Worm (Caenorhabditis elegans) whole organism, L3 larva: ENCODE measurements around the gene srx-17.

ENCODE experiments used
- R02D3.7 ChIP-seq: fragments of 150-350 bp; optimal IDR thresholded peaks from 2 replicates; lab custom pipeline; 2014; ENCODE audit warnings: missing biosample characterization, missing genetic modification characterization
- ZK546.5 ChIP-seq: sonication (generic microtip); optimal IDR thresholded peaks from 2 replicates; lab custom pipeline; 2017; ENCODE audit warnings: missing biosample characterization, missing genetic modification characterization
- aly-2 ChIP-seq: fragments of 150-350 bp; optimal IDR thresholded peaks from 2 replicates; lab custom pipeline; 2014; ENCODE audit warnings: missing biosample characterization, missing genetic modification characterization
- ama-1 ChIP-seq: fragments of 150-350 bp; optimal IDR thresholded peaks from 2 replicates; lab custom pipeline; 2018
- ceh-16 ChIP-seq: sonication (generic microtip); optimal IDR thresholded peaks from 2 replicates; lab custom pipeline; 2017; ENCODE audit warnings: missing biosample characterization, missing genetic modification characterization
- ceh-28 ChIP-seq: fragments of 150-350 bp; optimal IDR thresholded peaks from 2 replicates; lab custom pipeline; 2014; ENCODE audit warnings: missing biosample characterization, missing genetic modification reagents, missing genetic modification characterization
- ceh-82 ChIP-seq: fragments of 150-350 bp; optimal IDR thresholded peaks from 2 replicates; lab custom pipeline; 2014; ENCODE audit warnings: missing biosample characterization, missing genetic modification characterization
- daf-12 ChIP-seq: fragments of 150-350 bp; optimal IDR thresholded peaks from 2 replicates; lab custom pipeline; 2014; ENCODE audit warnings: missing biosample characterization, missing genetic modification reagents, missing genetic modification characterization
- egl-27 ChIP-seq: sonication (generic microtip); optimal IDR thresholded peaks from 4 replicates; lab custom pipeline; 2017; ENCODE audit warnings: missing biosample characterization, missing genetic modification reagents, missing genetic modification characterization
- egl-5 ChIP-seq: fragments of 150-350 bp; optimal IDR thresholded peaks from 2 replicates; lab custom pipeline; 2017; ENCODE audit warnings: missing biosample characterization, missing genetic modification reagents, missing genetic modification characterization, inconsistent platforms
- elt-1 ChIP-seq: fragments of 150-350 bp; optimal IDR thresholded peaks from 2 replicates; lab custom pipeline; 2014; ENCODE audit warnings: missing biosample characterization, missing genetic modification characterization
- elt-2 ChIP-seq: sonication (generic microtip); optimal IDR thresholded peaks from 2 replicates; lab custom pipeline; 2016; ENCODE audit warnings: missing genetic modification reagents, mild to moderate bottlenecking, missing genetic modification characterization, missing compliant biosample characterization
- elt-3 ChIP-seq, 3 experiments: fragments of 150-350 bp in 1 of 3; sonication (generic microtip) in 2 of 3; optimal IDR thresholded peaks; 2 replicates in 2 of 3; 4 replicates in 1 of 3; lab custom pipeline; 2014 to 2017; ENCODE audit warnings: missing biosample characterization in 3 of 3, missing genetic modification characterization in 3 of 3
- eor-1 ChIP-seq, 2 experiments: fragments of 150-350 bp; optimal IDR thresholded peaks; 2 replicates each; lab custom pipeline; 2014 to 2018; ENCODE audit warnings: missing biosample characterization in 2 of 2, missing genetic modification characterization in 2 of 2
- fkh-2 ChIP-seq: fragments of 150-350 bp; optimal IDR thresholded peaks from 2 replicates; lab custom pipeline; 2014; ENCODE audit warnings: missing biosample characterization, missing genetic modification reagents, missing genetic modification characterization
- fos-1 ChIP-seq: fragments of 150-350 bp; optimal IDR thresholded peaks from 2 replicates; lab custom pipeline; 2014; ENCODE audit warnings: missing biosample characterization, missing genetic modification characterization
- hmg-11 ChIP-seq: sonication (generic microtip); optimal IDR thresholded peaks from 2 replicates; lab custom pipeline; 2016; ENCODE audit warnings: missing genetic modification characterization, missing compliant biosample characterization
- jun-1 ChIP-seq: fragments of 150-350 bp; optimal IDR thresholded peaks from 2 replicates; lab custom pipeline; 2014; ENCODE audit warnings: missing biosample characterization, missing genetic modification reagents, missing genetic modification characterization
- lin-39 ChIP-seq: fragments of 150-350 bp; optimal IDR thresholded peaks from 2 replicates; lab custom pipeline; 2018; ENCODE audit warnings: missing biosample characterization, missing genetic modification reagents, missing genetic modification characterization
- lsy-12 ChIP-seq: sonication (generic microtip); optimal IDR thresholded peaks from 2 replicates; lab custom pipeline; 2016; ENCODE audit warnings: mild to moderate bottlenecking, missing genetic modification characterization, missing compliant biosample characterization
- mdl-1 ChIP-seq: fragments of 150-350 bp; optimal IDR thresholded peaks from 2 replicates; lab custom pipeline; 2014; ENCODE audit warnings: missing biosample characterization, missing genetic modification characterization
- nfya-1 ChIP-seq: sonication (generic microtip); optimal IDR thresholded peaks from 2 replicates; lab custom pipeline; 2017; ENCODE audit warnings: missing genetic modification characterization, mild to moderate bottlenecking, missing compliant biosample characterization, antibody characterized with exemption, moderate library complexity; ENCODE audit not compliant: insufficient read depth
- nhr-11 ChIP-seq: fragments of 150-350 bp; optimal IDR thresholded peaks from 2 replicates; lab custom pipeline; 2014; ENCODE audit warnings: missing biosample characterization, missing genetic modification characterization
- nhr-12 ChIP-seq: fragments of 150-350 bp; optimal IDR thresholded peaks from 2 replicates; lab custom pipeline; 2014; ENCODE audit warnings: missing biosample characterization, missing genetic modification characterization
- nhr-23 ChIP-seq: fragments of 150-350 bp; optimal IDR thresholded peaks from 2 replicates; lab custom pipeline; 2014; ENCODE audit warnings: missing biosample characterization, missing genetic modification reagents, missing genetic modification characterization
- nhr-237 ChIP-seq: fragments of 150-350 bp; optimal IDR thresholded peaks from 2 replicates; lab custom pipeline; 2014; ENCODE audit warnings: missing biosample characterization, missing genetic modification characterization
- nhr-25 ChIP-seq: sonication (generic microtip); optimal IDR thresholded peaks from 2 replicates; lab custom pipeline; 2017; ENCODE audit warnings: missing biosample characterization, missing genetic modification characterization
- nhr-28 ChIP-seq: fragments of 150-350 bp; optimal IDR thresholded peaks from 2 replicates; lab custom pipeline; 2014; ENCODE audit warnings: missing biosample characterization, missing genetic modification characterization
- nhr-43 ChIP-seq: sonication (generic microtip); optimal IDR thresholded peaks from 2 replicates; lab custom pipeline; 2016; ENCODE audit warnings: mild to moderate bottlenecking, missing genetic modification characterization, missing compliant biosample characterization; ENCODE audit not compliant: poor library complexity, severe bottlenecking
- nhr-67 ChIP-seq: fragments of 150-350 bp; optimal IDR thresholded peaks from 2 replicates; lab custom pipeline; 2014; ENCODE audit warnings: missing biosample characterization, missing genetic modification characterization
- nhr-76 ChIP-seq: fragments of 150-350 bp; sonication (generic microtip); optimal IDR thresholded peaks from 5 replicates; lab custom pipeline; 2014; ENCODE audit warnings: missing biosample characterization, missing genetic modification characterization
- pha-4 ChIP-seq: fragments of 150-350 bp; optimal IDR thresholded peaks from 2 replicates; lab custom pipeline; 2014; ENCODE audit warnings: missing biosample characterization, missing genetic modification reagents, missing genetic modification characterization
- pqm-1 ChIP-seq: fragments of 150-350 bp; optimal IDR thresholded peaks from 2 replicates; lab custom pipeline; 2017; ENCODE audit warnings: missing biosample characterization, missing genetic modification characterization, inconsistent platforms
- sea-2 ChIP-seq: fragments of 150-350 bp; sonication (generic microtip); optimal IDR thresholded peaks from 4 replicates; lab custom pipeline; 2014; ENCODE audit warnings: missing biosample characterization, missing genetic modification reagents, missing genetic modification characterization
- skn-1 ChIP-seq: fragments of 150-350 bp; optimal IDR thresholded peaks from 2 replicates; lab custom pipeline; 2014; ENCODE audit warnings: missing biosample characterization, missing genetic modification characterization
- snpc-4 ChIP-seq: fragments of 150-350 bp; optimal IDR thresholded peaks from 2 replicates; lab custom pipeline; 2014; ENCODE audit warnings: missing biosample characterization, missing genetic modification characterization
- tbx-2 ChIP-seq: sonication (generic microtip); optimal IDR thresholded peaks from 2 replicates; lab custom pipeline; 2016; ENCODE audit warnings: mild to moderate bottlenecking, missing genetic modification characterization, missing compliant biosample characterization
- unc-39 ChIP-seq: sonication (generic microtip); optimal IDR thresholded peaks from 4 replicates; lab custom pipeline; 2017; ENCODE audit warnings: missing biosample characterization, missing genetic modification characterization
- unc-62 ChIP-seq: fragments of 150-350 bp; sonication (generic microtip); optimal IDR thresholded peaks from 4 replicates; lab custom pipeline; 2014; ENCODE audit warnings: missing biosample characterization, missing genetic modification reagents, missing genetic modification characterization
- zag-1 ChIP-seq: fragments of 150-350 bp; optimal IDR thresholded peaks from 2 replicates; lab custom pipeline; 2014; ENCODE audit warnings: missing biosample characterization, missing genetic modification characterization
- ztf-11 ChIP-seq: fragments of 150-350 bp; optimal IDR thresholded peaks from 2 replicates; lab custom pipeline; 2014; ENCODE audit warnings: missing biosample characterization, missing genetic modification characterization
- ztf-4 ChIP-seq: fragments of 150-350 bp; optimal IDR thresholded peaks from 2 replicates; lab custom pipeline; 2014; ENCODE audit warnings: missing biosample characterization, missing genetic modification characterization

srx-17 gene

DNA sequence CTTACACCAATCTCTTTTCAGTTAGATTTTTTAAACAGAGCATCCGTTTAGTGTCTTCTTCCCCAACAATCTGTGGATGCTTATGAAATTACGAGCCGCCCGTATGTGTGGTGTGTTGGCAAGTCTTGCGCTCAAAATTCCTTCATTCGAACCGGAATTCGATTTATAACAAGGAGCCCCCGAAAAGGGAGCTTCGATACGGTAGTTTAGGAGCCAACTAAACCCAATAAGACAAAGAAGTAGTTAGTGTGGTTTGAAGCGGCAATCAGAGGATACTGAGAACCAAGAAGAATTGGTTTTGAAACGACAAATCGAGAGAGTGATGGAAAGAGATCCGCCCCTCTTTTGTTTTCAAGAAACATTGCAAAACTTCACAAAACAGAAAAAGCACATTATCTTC, 28.7 kb upstream of the srx-17 start:
- no peak for TF ChIP-seq pqm-1
- TF ChIP-seq ZK546.5 (tag; lab: Kevin White, UChicago) = no peak
- no peak for TF ChIP-seq fkh-2 (tag; lab: Kevin White, UChicago)
- TF ChIP-seq mdl-1 (tag; lab: Kevin White, UChicago) = no peak
- no peak for TF ChIP-seq nhr-237 (tag; lab: Kevin White, UChicago)
- TF ChIP-seq eor-1 (tag; optimal IDR thresholded peaks at IDR 0.05; lab: Kevin White, UChicago) = no peak
- no peak for TF ChIP-seq lsy-12 (tag; lab: Kevin White, UChicago)
- TF ChIP-seq nfya-1 (tag; lab: Kevin White, UChicago) = no peak
- TF ChIP-seq lin-39 (tag; lab: Kevin White, UChicago) = no peak
- TF ChIP-seq snpc-4 (tag; lab: Kevin White, UChicago) = no peak
- TF ChIP-seq elt-3 (tag; optimal IDR thresholded peaks at IDR 0.05; lab: Kevin White, UChicago) = no peak
- TF ChIP-seq elt-2 (tag; lab: Kevin White, UChicago) = no peak
- TF ChIP-seq unc-39 (tag; lab: Kevin White, UChicago) = no peak
- TF ChIP-seq skn-1 (tag; lab: Kevin White, UChicago) = no peak
- no peak for TF ChIP-seq ceh-16 (tag; lab: Kevin White, UChicago)
- no peak for TF ChIP-seq ceh-82

ce11 chrV:13812931-13813330, 28.1 kb upstream of the srx-17 start, which contains the start of gene ceh-24:
ceh-24 (plus strand) TSS chrV:13813231.
- TF ChIP-seq zag-1 (tag; lab: Kevin White, UChicago) (no peak), nfya-1 (tag; lab: Kevin White, UChicago) (no peak), ceh-28 (tag; lab: Kevin White, UChicago) (no peak), nhr-76 (tag; lab: Kevin White, UChicago) (no peak), aly-2 (tag; lab: Kevin White, UChicago) (no peak), pqm-1 (no peak), ztf-11 (tag; lab: Kevin White, UChicago) (no peak), hmg-11 (no peak), nhr-12 (tag; lab: Kevin White, UChicago) (no peak), fkh-2 (tag; lab: Kevin White, UChicago) (no peak), nhr-67 (tag; lab: Kevin White, UChicago) (no peak), sea-2 (GFP tag; lab: Kevin White, UChicago) (no peak), mdl-1 (tag; lab: Kevin White, UChicago) (no peak), lsy-12 (tag; lab: Kevin White, UChicago) (no peak), nhr-11 (no peak), snpc-4 (tag; lab: Kevin White, UChicago) (no peak), pha-4 (tag; lab: Kevin White, UChicago) (no peak), nhr-237 (tag; lab: Kevin White, UChicago) (no peak), elt-2 (tag; lab: Kevin White, UChicago) (no peak)

ce11 chrV:13816877-13817276, 24.1 kb upstream of the srx-17 start, which contains the start of gene F55B12.2:
F55B12.2 (minus strand) TSS chrV:13816977.
- TF ChIP-seq daf-12 (no peak), sea-2 (GFP tag; lab: Kevin White, UChicago) (no peak), ama-1 (no peak), unc-39 (tag; lab: Kevin White, UChicago) (no peak), unc-62 (no peak), elt-1 (no peak), ztf-4 (tag; lab: Kevin White, UChicago) (no peak), zag-1 (tag; lab: Kevin White, UChicago) (no peak)
- TF ChIP-seq, all 47 proteins: peak for 0

ce11 chrV:13818824-13819408, 22.1 kb upstream of the srx-17 start, which contains the start of gene sel-10:
sel-10 (plus strand) TSS chrV:13819361.
- TF ChIP-seq ceh-28 (tag; lab: Kevin White, UChicago) (no peak), ceh-82 (no peak), tbx-2 (no peak), aly-2 (tag; lab: Kevin White, UChicago) (no peak), jun-1 (peak; percentile 51), nhr-76 (tag; lab: Kevin White, UChicago) (no peak), R02D3.7 (peak; percentile 47), lin-39 (tag; lab: Kevin White, UChicago) (peak; percentile 36), nhr-28 (tag; lab: Kevin White, UChicago) (no peak), snpc-4 (tag; lab: Kevin White, UChicago) (peak; percentile 83), unc-62 (no peak), unc-39 (tag; lab: Kevin White, UChicago) (no peak), elt-2 (tag; lab: Kevin White, UChicago) (peak; percentile 57), nhr-43 (tag; lab: Kevin White, UChicago) (peak; percentile 82), mdl-1 (tag; lab: Kevin White, UChicago) (no peak), nfya-1 (tag; lab: Kevin White, UChicago) (peak; percentile 76), egl-5 (no peak), sea-2 (GFP tag; lab: Kevin White, UChicago) (no peak), nhr-25 (tag; lab: Kevin White, UChicago) (peak; percentile 74), ceh-16 (tag; lab: Kevin White, UChicago) (no peak), skn-1 (tag; lab: Kevin White, UChicago) (no peak), pqm-1 (no peak), pha-4 (tag; lab: Kevin White, UChicago) (peak; percentile 62), hmg-11 (peak; percentile 66), nhr-12 (tag; lab: Kevin White, UChicago) (no peak), fos-1 (tag; lab: Kevin White, UChicago) (no peak), nhr-23 (tag; lab: Kevin White, UChicago) (peak; percentile 84), ztf-11 (tag; lab: Kevin White, UChicago) (no peak), egl-27 (tag; lab: Kevin White, UChicago) (no peak), elt-1 (no peak)
